Worm (Caenorhabditis elegans) whole organism, young adult: ENCODE measurements around the gene F52G3.7.

Experiments
- B0019.2 ChIP-seq: fragments of 200-800 bp; sonication (Bioruptor generic); conservative IDR thresholded peaks from 2 replicates; pipeline ENCODE4 v1.3.6; 2022; ENCODE audit warnings: missing genetic modification reagents, missing genetic modification characterization, missing compliant biosample characterization
- C17E4.6 ChIP-seq: fragments of 200-800 bp; sonication (Bioruptor generic); IDR thresholded peaks from 2 replicates; pipeline ENCODE4 v1.3.6; 2022; ENCODE audit warnings: missing genetic modification reagents, missing genetic modification characterization, missing compliant biosample characterization
- F39B2.1 ChIP-seq: fragments of 200-800 bp; sonication (Bioruptor generic); IDR thresholded peaks from 2 replicates; pipeline ENCODE4 v1.3.6; 2022; ENCODE audit warnings: missing genetic modification reagents, missing genetic modification characterization, missing compliant biosample characterization
- Y56A3A.18 ChIP-seq: fragments of 200-800 bp; sonication (Bioruptor generic); IDR thresholded peaks from 2 replicates; pipeline ENCODE4 v1.3.6; 2022; ENCODE audit warnings: missing genetic modification reagents, missing genetic modification characterization, missing compliant biosample characterization
- ccch-3 ChIP-seq: fragments of 200-800 bp; sonication (Bioruptor generic); optimal IDR thresholded peaks from 2 replicates; lab custom pipeline; 2018; ENCODE audit warnings: mild to moderate bottlenecking, missing genetic modification characterization, missing compliant biosample characterization
- dpl-1 ChIP-seq: fragments of 150-350 bp; optimal IDR thresholded peaks from 2 replicates; lab custom pipeline; 2014; ENCODE audit warnings: missing biosample characterization, missing genetic modification reagents, missing genetic modification characterization
- hlh-12 ChIP-seq: sonication (generic microtip); optimal IDR thresholded peaks from 2 replicates; lab custom pipeline; 2016; ENCODE audit warnings: missing genetic modification characterization, missing compliant biosample characterization
- hmg-1.2 ChIP-seq: fragments of 200-800 bp; sonication (Bioruptor generic); IDR thresholded peaks from 2 replicates; pipeline ENCODE4 v1.3.6; 2022; ENCODE audit warnings: missing genetic modification reagents, missing genetic modification characterization, missing compliant biosample characterization
- lin-40 ChIP-seq: sonication (generic microtip); optimal IDR thresholded peaks from 2 replicates; lab custom pipeline; 2016; ENCODE audit warnings: missing genetic modification characterization, mild to moderate bottlenecking, missing compliant biosample characterization, missing genotype, missing genetic modification reagents
- madf-10 ChIP-seq: sonication (generic microtip); optimal IDR thresholded peaks from 2 replicates; lab custom pipeline; 2016; ENCODE audit warnings: mild to moderate bottlenecking, missing genetic modification characterization, missing compliant biosample characterization
- nhr-179 ChIP-seq: sonication (generic microtip); optimal IDR thresholded peaks from 2 replicates; lab custom pipeline; 2016; ENCODE audit warnings: mild to moderate bottlenecking, missing genetic modification characterization, missing compliant biosample characterization
- nhr-90 ChIP-seq: sonication (generic microtip); optimal IDR thresholded peaks from 2 replicates; lab custom pipeline; 2016; ENCODE audit warnings: missing genotype, mild to moderate bottlenecking, missing genetic modification characterization, missing compliant biosample characterization
- snpc-1.1 ChIP-seq: sonication (generic microtip); optimal IDR thresholded peaks from 2 replicates; lab custom pipeline; 2017; ENCODE audit warnings: missing genetic modification characterization, mild to moderate bottlenecking, missing compliant biosample characterization, antibody characterized with exemption, moderate library complexity, missing genotype, missing genetic modification reagents; ENCODE audit not compliant: insufficient read depth

- TF ChIP-seq madf-10 (tag; lab: Kevin White, UChicago) (no peak), dpl-1 (GFP tag; lab: Kevin White, UChicago) (no peak), nhr-179 (tag; lab: Kevin White, UChicago) (no peak), lin-40 (tag; lab: Kevin White, UChicago) (no peak), Y56A3A.18 (no peak), B0019.2 (GFP tag; lab: Robert Waterston, UW) (no peak), F39B2.1 (GFP tag; lab: Robert Waterston, UW) (no peak), C17E4.6 (no peak), snpc-1.1 (tag; lab: Kevin White, UChicago) (no peak), ccch-3 (GFP tag; lab: Kevin White, UChicago) (no peak), nhr-90 (tag; lab: Kevin White, UChicago) (no peak), hmg-1.2 (no peak), hlh-12 (tag; lab: Kevin White, UChicago) (no peak)
Measured at ce11 chrX:16976043-16976442, 12.3 kb downstream of the F52G3.7 start, which contains the start of gene F52G3.5.
